Fruit fly (Drosophila melanogaster): Measurements from ENCODE around the gene Dyrk3.

Gene Dyrk3

dm6 chr4:1230564-1230964 is at the start of gene Dyrk3, which contains the start of gene Cadps:
TSS of gene Dyrk3 (minus strand) at chr4:1230713.
TSS of gene Cadps (plus strand) at chr4:1230837.
- TF ChIP-seq insv (optimal IDR thresholded peaks at IDR 0.05) (no peak), h (optimal IDR thresholded peaks at IDR 0.05) (no peak), ttk (optimal IDR thresholded peaks at IDR 0.05) (no peak), Myc (optimal IDR thresholded peaks at IDR 0.05) (no peak), Sin3A (optimal IDR thresholded peaks at IDR 0.05) (no peak), psq (optimal IDR thresholded peaks at IDR 0.05) (no peak)

- TF ChIP-seq insv (optimal IDR thresholded peaks at IDR 0.05): no peak
- no peak for TF ChIP-seq ttk (optimal IDR thresholded peaks at IDR 0.05)
- TF ChIP-seq Sin3A (optimal IDR thresholded peaks at IDR 0.05): no peak
- no peak for TF ChIP-seq psq (optimal IDR thresholded peaks at IDR 0.05)
- TF ChIP-seq h (optimal IDR thresholded peaks at IDR 0.05): no peak
- TF ChIP-seq Myc (optimal IDR thresholded peaks at IDR 0.05): no peak
These were observed 29.9 kb upstream of the Dyrk3 start for dm6 chr4:1260363-1260762.

- TF ChIP-seq psq (optimal IDR thresholded peaks at IDR 0.05): no peak
- no peak for TF ChIP-seq Sin3A (optimal IDR thresholded peaks at IDR 0.05)
- TF ChIP-seq Myc (optimal IDR thresholded peaks at IDR 0.05): no peak
- no peak for TF ChIP-seq ttk (optimal IDR thresholded peaks at IDR 0.05)
- no peak for TF ChIP-seq insv (optimal IDR thresholded peaks at IDR 0.05)
- no peak for TF ChIP-seq h (optimal IDR thresholded peaks at IDR 0.05)
These were observed 20.5 kb upstream of the Dyrk3 start for dm6 chr4:1250978-1251377.

- TF ChIP-seq Myc (optimal IDR thresholded peaks at IDR 0.05): no peak
- TF ChIP-seq Sin3A (optimal IDR thresholded peaks at IDR 0.05): no peak
- TF ChIP-seq insv (optimal IDR thresholded peaks at IDR 0.05): no peak
- TF ChIP-seq ttk (optimal IDR thresholded peaks at IDR 0.05): no peak
- no peak for TF ChIP-seq psq (optimal IDR thresholded peaks at IDR 0.05)
- no peak for TF ChIP-seq h (optimal IDR thresholded peaks at IDR 0.05)
These were observed 7.7 kb upstream of the Dyrk3 start for dm6 chr4:1238252-1238651.

- TF ChIP-seq Myc (optimal IDR thresholded peaks at IDR 0.05) (no peak), Sin3A (optimal IDR thresholded peaks at IDR 0.05) (no peak), ttk (optimal IDR thresholded peaks at IDR 0.05) (no peak), psq (optimal IDR thresholded peaks at IDR 0.05) (no peak), h (optimal IDR thresholded peaks at IDR 0.05) (no peak), insv (optimal IDR thresholded peaks at IDR 0.05) (no peak)
These were observed 4.2 kb upstream of the Dyrk3 start for dm6 chr4:1234749-1235148.

- TF ChIP-seq insv (optimal IDR thresholded peaks at IDR 0.05) (no peak), ttk (optimal IDR thresholded peaks at IDR 0.05) (no peak), Myc (optimal IDR thresholded peaks at IDR 0.05) (no peak), psq (optimal IDR thresholded peaks at IDR 0.05) (no peak), h (optimal IDR thresholded peaks at IDR 0.05) (no peak), Sin3A (optimal IDR thresholded peaks at IDR 0.05) (no peak)
These were observed 2.8 kb upstream of the Dyrk3 start for dm6 chr4:1233351-1233750.

dm6 chr4:1231648-1232286 is 1.3 kb upstream of the Dyrk3 start:
- TF ChIP-seq psq (optimal IDR thresholded peaks at IDR 0.05): no peak
- TF ChIP-seq ttk (optimal IDR thresholded peaks at IDR 0.05): no peak
- no peak for TF ChIP-seq Myc (optimal IDR thresholded peaks at IDR 0.05)
- TF ChIP-seq Sin3A (optimal IDR thresholded peaks at IDR 0.05): no peak
- TF ChIP-seq insv (optimal IDR thresholded peaks at IDR 0.05): no peak
- TF ChIP-seq h (optimal IDR thresholded peaks at IDR 0.05): no peak

- TF ChIP-seq Sin3A (optimal IDR thresholded peaks at IDR 0.05) (no peak), ttk (optimal IDR thresholded peaks at IDR 0.05) (no peak), insv (optimal IDR thresholded peaks at IDR 0.05) (no peak), psq (optimal IDR thresholded peaks at IDR 0.05) (no peak), Myc (optimal IDR thresholded peaks at IDR 0.05) (no peak), h (optimal IDR thresholded peaks at IDR 0.05) (no peak)
These were observed 5.3 kb downstream of the Dyrk3 start for dm6 chr4:1225185-1225584.

- TF ChIP-seq ttk (optimal IDR thresholded peaks at IDR 0.05) (no peak), Sin3A (optimal IDR thresholded peaks at IDR 0.05) (no peak), h (optimal IDR thresholded peaks at IDR 0.05) (no peak), insv (optimal IDR thresholded peaks at IDR 0.05) (no peak), Myc (optimal IDR thresholded peaks at IDR 0.05) (no peak), psq (optimal IDR thresholded peaks at IDR 0.05) (no peak)
These were observed 6.3 kb downstream of the Dyrk3 start for dm6 chr4:1224232-1224631.

- TF ChIP-seq insv (optimal IDR thresholded peaks at IDR 0.05) (no peak), ttk (optimal IDR thresholded peaks at IDR 0.05) (no peak), Myc (optimal IDR thresholded peaks at IDR 0.05) (no peak), psq (optimal IDR thresholded peaks at IDR 0.05) (no peak), Sin3A (optimal IDR thresholded peaks at IDR 0.05) (no peak), h (optimal IDR thresholded peaks at IDR 0.05) (no peak)
These were observed 11.7 kb downstream of the Dyrk3 start for dm6 chr4:1218723-1219398.

dm6 chr4:1199178-1199577 is 31.3 kb downstream of the Dyrk3 start:
- TF ChIP-seq h (optimal IDR thresholded peaks at IDR 0.05): no peak
- TF ChIP-seq Myc (optimal IDR thresholded peaks at IDR 0.05): no peak
- TF ChIP-seq psq (optimal IDR thresholded peaks at IDR 0.05): no peak
- TF ChIP-seq ttk (optimal IDR thresholded peaks at IDR 0.05): no peak
- no peak for TF ChIP-seq insv (optimal IDR thresholded peaks at IDR 0.05)
- no peak for TF ChIP-seq Sin3A (optimal IDR thresholded peaks at IDR 0.05)

- TF ChIP-seq insv (optimal IDR thresholded peaks at IDR 0.05): no peak
- no peak for TF ChIP-seq psq (optimal IDR thresholded peaks at IDR 0.05)
- TF ChIP-seq h (optimal IDR thresholded peaks at IDR 0.05): no peak
- no peak for TF ChIP-seq Sin3A (optimal IDR thresholded peaks at IDR 0.05)
- TF ChIP-seq ttk (optimal IDR thresholded peaks at IDR 0.05): no peak
- TF ChIP-seq Myc (optimal IDR thresholded peaks at IDR 0.05): no peak
These were observed 31.9 kb downstream of the Dyrk3 start, which contains the start of gene Mitf for dm6 chr4:1198599-1198998. TSS of gene Mitf (plus strand) at chr4:1198852.
